Fruit fly (Drosophila melanogaster) whole organism, embryonic: ENCODE data around the gene Cyp4d1.

ENCODE experiments used
- B-H1 ChIP-seq: fragments of 200-800 bp; sonication (Bioruptor generic); IDR thresholded peaks from 3 replicates; pipeline ENCODE4 v1.3.6; 2022; ENCODE audit warnings: missing biosample characterization, missing genetic modification characterization
- CG10209 ChIP-seq: fragments of 200-800 bp; sonication (Bioruptor generic); optimal IDR thresholded peaks from 3 replicates; lab custom pipeline; 2017; ENCODE audit warnings: missing biosample characterization, mild to moderate bottlenecking, missing genetic modification characterization, missing genetic modification reagents
- CG11504 ChIP-seq: fragments of 200-800 bp; sonication (Bioruptor generic); optimal IDR thresholded peaks from 3 replicates; lab custom pipeline; 2019; ENCODE audit warnings: missing biosample characterization, mild to moderate bottlenecking, missing genetic modification characterization, moderate library complexity
- CG11560 ChIP-seq: fragments of 200-800 bp; sonication (Bioruptor generic); IDR thresholded peaks from 3 replicates; pipeline ENCODE4 v1.3.6; 2022; ENCODE audit warnings: missing biosample characterization, missing genetic modification characterization
- CG12236 ChIP-seq: fragments of 200-800 bp; sonication (Bioruptor generic); optimal IDR thresholded peaks from 2 replicates; lab custom pipeline; 2016; ENCODE audit warnings: missing biosample characterization, missing genetic modification characterization
- CG13123 ChIP-seq: fragments of 200-800 bp; sonication (Bioruptor generic); optimal IDR thresholded peaks from 2 replicates; lab custom pipeline; 2016; ENCODE audit warnings: missing biosample characterization, missing genetic modification characterization
- CG13287 ChIP-seq: fragments of 200-800 bp; sonication (Bioruptor generic); IDR thresholded peaks from 2 replicates; pipeline ENCODE4 v1.3.6; 2022; ENCODE audit warnings: missing biosample characterization, missing genetic modification characterization; ENCODE audit not compliant: partially characterized antibody
- CG15011 ChIP-seq: fragments of 200-800 bp; sonication (Bioruptor generic); optimal IDR thresholded peaks from 3 replicates; lab custom pipeline; 2018; ENCODE audit warnings: missing biosample characterization, mild to moderate bottlenecking, missing genetic modification characterization
- CG1529 ChIP-seq: fragments of 200-800 bp; sonication (Bioruptor generic); optimal IDR thresholded peaks from 3 replicates; lab custom pipeline; 2018; ENCODE audit warnings: missing biosample characterization, missing genetic modification characterization
- CG15479 ChIP-seq: fragments of 200-800 bp; sonication (Bioruptor generic); optimal IDR thresholded peaks from 3 replicates; lab custom pipeline; 2019; ENCODE audit warnings: missing biosample characterization, mild to moderate bottlenecking, missing genetic modification characterization, moderate library complexity
- CG15514 ChIP-seq: fragments of 200-800 bp; sonication (Bioruptor generic); optimal IDR thresholded peaks from 3 replicates; lab custom pipeline; 2017; ENCODE audit warnings: missing biosample characterization, missing genetic modification characterization, mild to moderate bottlenecking, moderate library complexity, missing genetic modification reagents
- CG16815 ChIP-seq: fragments of 200-800 bp; sonication (Bioruptor generic); optimal IDR thresholded peaks from 3 replicates; lab custom pipeline; 2017; ENCODE audit warnings: missing biosample characterization, mild to moderate bottlenecking, missing genetic modification characterization
- CG16863 ChIP-seq: fragments of 200-800 bp; sonication (Bioruptor generic); optimal IDR thresholded peaks from 3 replicates; lab custom pipeline; 2016; ENCODE audit warnings: missing biosample characterization, missing genetic modification characterization
- CG17359 ChIP-seq: fragments of 200-800 bp; sonication (Bioruptor generic); optimal IDR thresholded peaks from 3 replicates; lab custom pipeline; 2018; ENCODE audit warnings: missing biosample characterization, mild to moderate bottlenecking, missing genetic modification characterization, moderate library complexity
- CG1832 ChIP-seq: fragments of 200-800 bp; sonication (Bioruptor generic); optimal IDR thresholded peaks from 2 replicates; lab custom pipeline; 2017; ENCODE audit warnings: missing biosample characterization, mild to moderate bottlenecking, missing genetic modification characterization, inconsistent platforms
- CG2678 ChIP-seq: fragments of 200-800 bp; sonication (Bioruptor generic); optimal IDR thresholded peaks from 3 replicates; lab custom pipeline; 2019; ENCODE audit warnings: missing biosample characterization, mild to moderate bottlenecking, missing genetic modification characterization, moderate library complexity
- CG2875 ChIP-seq: fragments of 200-800 bp; sonication (Bioruptor generic); optimal IDR thresholded peaks from 2 replicates; lab custom pipeline; 2017; ENCODE audit warnings: missing biosample characterization, mild to moderate bottlenecking, missing genetic modification characterization, missing genetic modification reagents
- CG33213 ChIP-seq: fragments of 200-800 bp; sonication (Bioruptor generic); optimal IDR thresholded peaks from 3 replicates; lab custom pipeline; 2016; ENCODE audit warnings: missing biosample characterization, missing genetic modification characterization
- CG4730 ChIP-seq: fragments of 200-800 bp; sonication (Bioruptor generic); IDR thresholded peaks from 2 replicates; pipeline ENCODE4 v1.3.6; 2022; ENCODE audit warnings: missing biosample characterization, missing genetic modification characterization
- CG6654 ChIP-seq: fragments of 200-800 bp; sonication (Bioruptor generic); optimal IDR thresholded peaks from 2 replicates; lab custom pipeline; 2017; ENCODE audit warnings: missing biosample characterization, mild to moderate bottlenecking, missing genetic modification characterization
- CG6854 ChIP-seq: fragments of 200-800 bp; sonication (Bioruptor generic); optimal IDR thresholded peaks from 3 replicates; lab custom pipeline; 2017; ENCODE audit warnings: missing biosample characterization, mild to moderate bottlenecking, missing genetic modification characterization
- CG7556 ChIP-seq: fragments of 200-800 bp; sonication (Bioruptor generic); optimal IDR thresholded peaks from 2 replicates; lab custom pipeline; 2017; ENCODE audit warnings: missing biosample characterization, mild to moderate bottlenecking, missing genetic modification characterization
- CG7963 ChIP-seq: fragments of 200-800 bp; sonication (Bioruptor generic); IDR thresholded peaks from 3 replicates; pipeline ENCODE4 v1.3.6; 2022; ENCODE audit warnings: missing biosample characterization, missing genetic modification characterization; ENCODE audit not compliant: partially characterized antibody
- CG8765 ChIP-seq: fragments of 200-800 bp; sonication (Bioruptor generic); IDR thresholded peaks from 2 replicates; pipeline ENCODE4 v1.3.6; 2022; ENCODE audit warnings: missing biosample characterization, missing genetic modification characterization
- CG9437 ChIP-seq: fragments of 200-800 bp; sonication (Bioruptor generic); optimal IDR thresholded peaks from 2 replicates; lab custom pipeline; 2018; ENCODE audit warnings: missing biosample characterization, mild to moderate bottlenecking, missing genetic modification characterization
- CG9609 ChIP-seq: fragments of 200-800 bp; sonication (Bioruptor generic); optimal IDR thresholded peaks from 3 replicates; lab custom pipeline; 2016; ENCODE audit warnings: missing biosample characterization, missing genetic modification characterization
- CG9817 ChIP-seq: fragments of 200-800 bp; sonication (Bioruptor generic); optimal IDR thresholded peaks from 2 replicates; lab custom pipeline; 2018; ENCODE audit warnings: missing biosample characterization, mild to moderate bottlenecking, missing genetic modification characterization, moderate library complexity
- Dad ChIP-seq: fragments of 200-800 bp; sonication (Bioruptor generic); optimal IDR thresholded peaks from 3 replicates; lab custom pipeline; 2016; ENCODE audit warnings: missing biosample characterization, missing genetic modification characterization
- Dfd ChIP-seq, 2 experiments: fragments of >200 bp; optimal IDR thresholded peaks; 2 replicates each; lab custom pipeline; 2017; ENCODE audit warnings: missing biosample characterization in 2 of 2, missing genetic modification characterization in 2 of 2
- Dip3 ChIP-seq: fragments of 200-800 bp; sonication (Bioruptor generic); optimal IDR thresholded peaks from 3 replicates; lab custom pipeline; 2016; ENCODE audit warnings: missing biosample characterization, missing genetic modification characterization
- Drgx ChIP-seq: fragments of 200-800 bp; sonication (Bioruptor generic); IDR thresholded peaks from 2 replicates; pipeline ENCODE4 v1.3.6; 2022; ENCODE audit warnings: missing biosample characterization, missing genetic modification characterization
- E2f2 ChIP-seq: fragments of 200-800 bp; sonication (Bioruptor generic); IDR thresholded peaks from 2 replicates; pipeline ENCODE4 v1.3.6; 2022; ENCODE audit warnings: missing biosample characterization, missing genetic modification characterization
- Fer1 ChIP-seq: fragments of 200-800 bp; sonication (Bioruptor generic); optimal IDR thresholded peaks from 2 replicates; lab custom pipeline; 2017; ENCODE audit warnings: missing biosample characterization, mild to moderate bottlenecking, missing genetic modification characterization
- Max ChIP-seq: fragments of 200-800 bp; sonication (Bioruptor generic); optimal IDR thresholded peaks from 2 replicates; lab custom pipeline; 2016; ENCODE audit warnings: missing biosample characterization, mild to moderate bottlenecking, missing genetic modification characterization
- Nf-YC ChIP-seq: fragments of 200-800 bp; optimal IDR thresholded peaks from 3 replicates; lab custom pipeline; 2019; ENCODE audit warnings: missing biosample characterization, mild to moderate bottlenecking, missing genetic modification characterization, moderate library complexity
- Sox102F ChIP-seq: fragments of 200-800 bp; sonication (Bioruptor generic); optimal IDR thresholded peaks from 2 replicates; lab custom pipeline; 2018; ENCODE audit warnings: missing biosample characterization, mild to moderate bottlenecking, missing genetic modification characterization, moderate library complexity
- Tbp ChIP-seq: fragments of >200 bp; optimal IDR thresholded peaks from 2 replicates; lab custom pipeline; 2018; ENCODE audit warnings: missing biosample characterization, missing genetic modification characterization
- ab ChIP-seq: fragments of 200-800 bp; sonication (Bioruptor generic); optimal IDR thresholded peaks from 2 replicates; lab custom pipeline; 2016; ENCODE audit warnings: missing biosample characterization, missing genetic modification characterization
- chinmo ChIP-seq: fragments of 200-800 bp; sonication (Bioruptor generic); IDR thresholded peaks from 4 replicates; pipeline ENCODE4 v1.3.6; 2022; ENCODE audit warnings: missing biosample characterization, missing genetic modification characterization; ENCODE audit not compliant: partially characterized antibody
- da ChIP-seq: fragments of 200-800 bp; sonication (Bioruptor generic); optimal IDR thresholded peaks from 2 replicates; lab custom pipeline; 2016; ENCODE audit warnings: missing biosample characterization, missing genetic modification characterization
- gcm ChIP-seq: fragments of 200-800 bp; sonication (Bioruptor generic); optimal IDR thresholded peaks from 2 replicates; lab custom pipeline; 2019; ENCODE audit warnings: missing biosample characterization, mild to moderate bottlenecking, missing genetic modification characterization, moderate library complexity
- lbe ChIP-seq: fragments of 200-800 bp; sonication (Bioruptor generic); optimal IDR thresholded peaks from 2 replicates; lab custom pipeline; 2016; ENCODE audit warnings: missing biosample characterization, mild to moderate bottlenecking, missing genetic modification characterization
- pan ChIP-seq, 4 experiments: fragments of >200 bp in 3 of 4; fragments of 200-800 bp in 1 of 4; sonication (Bioruptor generic) in 1 of 4; optimal IDR thresholded peaks in 3 of 4; IDR thresholded peaks in 1 of 4; 2 replicates each; pipeline versions ENCODE4 v1.3.6 to Lab custom; 2017 to 2022; ENCODE audit warnings: missing biosample characterization in 2 of 4, missing genetic modification characterization in 2 of 4, mixed read lengths in 1 of 4
- ranshi ChIP-seq: fragments of 200-800 bp; sonication (Bioruptor generic); IDR thresholded peaks from 2 replicates; pipeline ENCODE4 v1.3.6; 2022; ENCODE audit warnings: missing biosample characterization, missing genetic modification characterization
- rib ChIP-seq: fragments of 200-800 bp; sonication (Bioruptor generic); IDR thresholded peaks from 2 replicates; pipeline ENCODE4 v1.3.6; 2022; ENCODE audit warnings: missing biosample characterization, missing genetic modification characterization
- ssp ChIP-seq: fragments of 200-800 bp; sonication (Bioruptor generic); IDR thresholded peaks from 2 replicates; pipeline ENCODE4 v1.3.6; 2022; ENCODE audit warnings: missing biosample characterization, missing genetic modification characterization
- trh ChIP-seq: fragments of 200-800 bp; sonication (Bioruptor generic); optimal IDR thresholded peaks from 2 replicates; lab custom pipeline; 2016; ENCODE audit warnings: missing biosample characterization, missing genetic modification characterization
- usp ChIP-seq: fragments of >200 bp; optimal IDR thresholded peaks from 2 replicates; lab custom pipeline; 2017; ENCODE audit warnings: missing biosample characterization, missing genetic modification characterization
- wek ChIP-seq: fragments of 200-800 bp; sonication (Bioruptor generic); optimal IDR thresholded peaks from 3 replicates; lab custom pipeline; 2018; ENCODE audit warnings: missing biosample characterization, mild to moderate bottlenecking, missing genetic modification characterization, moderate library complexity
- wor ChIP-seq: fragments of 200-800 bp; sonication (Bioruptor generic); IDR thresholded peaks from 2 replicates; pipeline ENCODE4 v1.3.6; 2022; ENCODE audit warnings: missing biosample characterization, missing genetic modification characterization
- zfh2 ChIP-seq: fragments of 200-800 bp; sonication (Bioruptor generic); optimal IDR thresholded peaks from 2 replicates; lab custom pipeline; 2016; ENCODE audit warnings: missing biosample characterization, missing genetic modification characterization

Gene Cyp4d1

DNA sequence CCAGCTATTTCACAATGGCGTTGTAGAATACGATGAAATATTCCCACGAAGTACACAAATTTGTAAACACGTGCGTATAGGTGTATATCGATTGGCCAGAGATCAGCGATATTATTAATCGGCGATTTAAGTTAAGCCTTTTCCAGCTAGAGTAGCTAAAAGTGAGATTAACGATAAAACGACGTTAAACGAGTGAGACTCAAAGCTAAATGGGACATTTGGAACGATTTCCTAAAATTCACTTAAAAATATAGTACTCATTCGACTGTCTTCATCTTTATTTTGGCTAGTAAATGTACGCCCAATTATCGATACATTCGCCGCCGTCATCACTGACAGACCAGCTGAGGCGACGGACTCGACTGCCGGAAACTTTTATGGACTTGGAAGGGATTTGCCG, 22.6 kb upstream of the Cyp4d1 start, which contains the start of the genes Nmd3 and CG17776 (continued):
- TF ChIP-seq Fer1 (GFP tag; lab: Kevin White, UChicago) = peak; percentile 49
- no peak for TF ChIP-seq CG9817 (tag; lab: Kevin White, UChicago)
- TF ChIP-seq Dip3 (GFP tag; lab: Kevin White, UChicago) = no peak
- no peak for TF ChIP-seq rib (GFP tag; lab: Robert Waterston, UW)
- TF ChIP-seq ssp (GFP tag; lab: Robert Waterston, UW) = no peak
- TF ChIP-seq Drgx (GFP tag; lab: Robert Waterston, UW) = no peak
- TF ChIP-seq CG15479 (GFP tag; lab: Kevin White, UChicago) = no peak
- TF ChIP-seq CG1529 (GFP tag; lab: Kevin White, UChicago) = no peak
- TF ChIP-seq CG33213 (GFP tag; lab: Kevin White, UChicago) = no peak
- no peak for TF ChIP-seq CG13123 (GFP tag; lab: Kevin White, UChicago)
- peak; percentile 64 for TF ChIP-seq CG15514 (GFP tag; lab: Kevin White, UChicago)
- TF ChIP-seq CG1832 = no peak
- TF ChIP-seq CG9609 (GFP tag; lab: Kevin White, UChicago) = no peak
- TF ChIP-seq Nf-YC (tag; lab: Kevin White, UChicago) = no peak
- no peak for TF ChIP-seq CG4730
- TF ChIP-seq da (GFP tag; lab: Kevin White, UChicago) = no peak
- TF ChIP-seq CG2678 = no peak
- TF ChIP-seq pan (optimal IDR thresholded peaks at IDR 0.05; lab: Kevin White, UChicago) = no peak
- no peak for TF ChIP-seq pan (GFP tag; optimal IDR thresholded peaks at IDR 0.05 in 1 of 2, IDR thresholded peaks at IDR 0.05 in 1 of 2)
- no peak for TF ChIP-seq Sox102F (GFP tag; lab: Kevin White, UChicago)
- no peak for TF ChIP-seq CG15011 (GFP tag; lab: Kevin White, UChicago)
- no peak for TF ChIP-seq CG9437 (GFP tag; lab: Kevin White, UChicago)
- peak; percentile 82 for TF ChIP-seq CG13287 (GFP tag; lab: Robert Waterston, UW)
- TF ChIP-seq CG16863 = no peak
- no peak for TF ChIP-seq CG12236 (GFP tag; lab: Kevin White, UChicago)
- TF ChIP-seq chinmo (GFP tag; lab: Robert Waterston, UW) = 0 out of 4 replicates have a peak, but pooled peaks have one; percentile 17
- TF ChIP-seq trh (GFP tag; lab: Kevin White, UChicago) = no peak
- TF ChIP-seq CG11560 (tag; lab: Robert Waterston, UW) = no peak
- no peak for TF ChIP-seq zfh2 (GFP tag; lab: Kevin White, UChicago)
- no peak for TF ChIP-seq CG17359 (tag; lab: Kevin White, UChicago)
- TF ChIP-seq wek (GFP tag; lab: Kevin White, UChicago) = no peak
- TF ChIP-seq CG8765 (GFP tag; lab: Robert Waterston, UW) = no peak
- TF ChIP-seq Dfd (GFP tag; optimal IDR thresholded peaks at IDR 0.05; lab: Kevin White, UChicago) = no peak
- TF ChIP-seq CG11504 (tag; lab: Kevin White, UChicago) = no peak
- peak; percentile 90 for TF ChIP-seq Max (GFP tag; lab: Kevin White, UChicago)
- no peak for TF ChIP-seq CG2875 (GFP tag; lab: Kevin White, UChicago)
- no peak for TF ChIP-seq CG6854 (GFP tag; lab: Kevin White, UChicago)
- no peak for TF ChIP-seq usp (GFP tag; lab: Kevin White, UChicago)
- TF ChIP-seq B-H1 = no peak
- peak; percentile 30 for TF ChIP-seq Tbp
- TF ChIP-seq CG10209 (GFP tag; lab: Kevin White, UChicago) = no peak
- no peak for TF ChIP-seq CG16815 (GFP tag; lab: Kevin White, UChicago)
- no peak for TF ChIP-seq lbe (GFP tag; lab: Kevin White, UChicago)
- peak; percentile 46; the same call in 1 of the 2 replicates for TF ChIP-seq E2f2 (GFP tag; lab: Robert Waterston, UW)
- no peak for TF ChIP-seq ranshi (GFP tag; lab: Robert Waterston, UW)
- TF ChIP-seq CG7963 = 0 out of 3 replicates have a peak, but pooled peaks have one; percentile 12
- no peak for TF ChIP-seq CG6654 (GFP tag; lab: Kevin White, UChicago)
- TF ChIP-seq Dad = no peak
- no peak for TF ChIP-seq wor (GFP tag; lab: Robert Waterston, UW)
- no peak for TF ChIP-seq ab (GFP tag; lab: Kevin White, UChicago)
- TF ChIP-seq gcm (GFP tag; lab: Kevin White, UChicago) = no peak
- no peak for TF ChIP-seq CG7556
